Fruit fly (Drosophila melanogaster) whole organism, prepupa: ENCODE data around the gene syd.

Experiments
- CG10631 ChIP-seq: fragments of 200-800 bp; sonication (Bioruptor generic); optimal IDR thresholded peaks from 2 replicates; lab custom pipeline; 2016; ENCODE audit warnings: missing biosample characterization, missing genetic modification characterization
- CG10669 ChIP-seq: fragments of 200-800 bp; sonication (Bioruptor generic); optimal IDR thresholded peaks from 3 replicates; lab custom pipeline; 2018; ENCODE audit warnings: missing biosample characterization, mild to moderate bottlenecking, missing genetic modification characterization, moderate library complexity
- CG11294 ChIP-seq: fragments of 200-800 bp; sonication (Bioruptor generic); IDR thresholded peaks from 2 replicates; pipeline ENCODE4 v1.3.6; 2022; ENCODE audit warnings: missing biosample characterization, missing genetic modification characterization
- CG11902 ChIP-seq: fragments of 200-800 bp; sonication (Bioruptor generic); optimal IDR thresholded peaks from 3 replicates; lab custom pipeline; 2016; ENCODE audit warnings: missing biosample characterization, missing genetic modification characterization
- CG15336 ChIP-seq: fragments of 200-800 bp; sonication (Bioruptor generic); IDR thresholded peaks from 2 replicates; pipeline ENCODE4 v1.3.6; 2022; ENCODE audit warnings: missing biosample characterization, missing genetic modification characterization
- CG1621 ChIP-seq: fragments of 200-800 bp; sonication (Bioruptor generic); optimal IDR thresholded peaks from 3 replicates; lab custom pipeline; 2018; ENCODE audit warnings: missing biosample characterization, mild to moderate bottlenecking, missing genetic modification characterization
- CG32006 ChIP-seq: fragments of 200-800 bp; sonication (Bioruptor generic); optimal IDR thresholded peaks from 3 replicates; lab custom pipeline; 2017; ENCODE audit warnings: missing biosample characterization, mild to moderate bottlenecking, missing genetic modification characterization
- CG34406 ChIP-seq: fragments of 200-800 bp; sonication (Bioruptor generic); optimal IDR thresholded peaks from 3 replicates; lab custom pipeline; 2016; ENCODE audit warnings: missing biosample characterization, missing genetic modification characterization
- CG3919 ChIP-seq: fragments of 200-800 bp; sonication (Bioruptor generic); optimal IDR thresholded peaks from 3 replicates; lab custom pipeline; 2016; ENCODE audit warnings: missing biosample characterization, missing genetic modification characterization
- CG4318 ChIP-seq: fragments of 200-800 bp; sonication (Bioruptor generic); optimal IDR thresholded peaks from 3 replicates; lab custom pipeline; 2017; ENCODE audit warnings: missing biosample characterization, mild to moderate bottlenecking, missing genetic modification characterization
- CG6163 ChIP-seq: fragments of 200-800 bp; sonication (Bioruptor generic); IDR thresholded peaks from 3 replicates; pipeline ENCODE4 v1.3.6; 2022; ENCODE audit warnings: missing biosample characterization, missing genetic modification characterization
- CG6276 ChIP-seq: fragments of 200-800 bp; sonication (Bioruptor generic); optimal IDR thresholded peaks from 2 replicates; lab custom pipeline; 2017; ENCODE audit warnings: missing biosample characterization, mild to moderate bottlenecking, missing genetic modification characterization
- CG6808 ChIP-seq: fragments of 200-800 bp; sonication (Bioruptor generic); optimal IDR thresholded peaks from 3 replicates; lab custom pipeline; 2017; ENCODE audit warnings: missing biosample characterization, missing genetic modification characterization, mild to moderate bottlenecking, moderate library complexity, missing genetic modification reagents
- CG7368 ChIP-seq: fragments of 200-800 bp; sonication (Bioruptor generic); optimal IDR thresholded peaks from 3 replicates; lab custom pipeline; 2016; ENCODE audit warnings: missing biosample characterization, missing genetic modification characterization
- CG8119 ChIP-seq: fragments of 200-800 bp; sonication (Bioruptor generic); IDR thresholded peaks from 3 replicates; pipeline ENCODE4 v1.3.6; 2022; ENCODE audit warnings: missing biosample characterization, missing genetic modification characterization
- CG8319 ChIP-seq: fragments of 200-800 bp; sonication (Bioruptor generic); optimal IDR thresholded peaks from 3 replicates; lab custom pipeline; 2016; ENCODE audit warnings: missing biosample characterization, missing genetic modification characterization
- CG8632 ChIP-seq: fragments of 200-800 bp; sonication (Bioruptor generic); optimal IDR thresholded peaks from 3 replicates; lab custom pipeline; 2016; ENCODE audit warnings: missing biosample characterization, missing genetic modification characterization
- CG9139 ChIP-seq: fragments of 200-800 bp; sonication (Bioruptor generic); optimal IDR thresholded peaks from 3 replicates; lab custom pipeline; 2017; ENCODE audit warnings: missing biosample characterization, mild to moderate bottlenecking, missing genetic modification characterization
- Eip75B ChIP-seq: fragments of 200-800 bp; sonication (Bioruptor generic); optimal IDR thresholded peaks from 3 replicates; lab custom pipeline; 2016; ENCODE audit warnings: missing biosample characterization, missing genetic modification characterization
- Eip78C ChIP-seq: fragments of 200-800 bp; sonication (Bioruptor generic); peaks from one replicate; lab custom pipeline; 2016; ENCODE audit warnings: missing biosample characterization, missing genetic modification characterization
- Eip93F ChIP-seq: fragments of 200-800 bp; sonication (Bioruptor generic); optimal IDR thresholded peaks from 2 replicates; lab custom pipeline; 2016; ENCODE audit warnings: missing biosample characterization, mild to moderate bottlenecking, missing genetic modification characterization
- Ets21C ChIP-seq: fragments of 200-800 bp; sonication (Bioruptor generic); optimal IDR thresholded peaks from 3 replicates; lab custom pipeline; 2016; ENCODE audit warnings: missing biosample characterization, missing genetic modification characterization
- Ets96B ChIP-seq: fragments of 200-800 bp; optimal IDR thresholded peaks from 2 replicates; lab custom pipeline; 2019; ENCODE audit warnings: missing biosample characterization, mild to moderate bottlenecking, missing genetic modification characterization, moderate library complexity
- Gug ChIP-seq: fragments of 200-800 bp; sonication (Bioruptor generic); IDR thresholded peaks from 2 replicates; pipeline ENCODE4 v1.3.6; 2022; ENCODE audit warnings: missing biosample characterization, missing genetic modification characterization
- Hr39 ChIP-seq: fragments of 200-800 bp; sonication (Bioruptor generic); optimal IDR thresholded peaks from 2 replicates; lab custom pipeline; 2016; ENCODE audit warnings: missing biosample characterization, missing genetic modification characterization
- Hr4 ChIP-seq: fragments of 200-800 bp; sonication (Bioruptor generic); optimal IDR thresholded peaks from 3 replicates; lab custom pipeline; 2016; ENCODE audit warnings: missing biosample characterization, missing genetic modification characterization
- Lpt ChIP-seq: fragments of 200-800 bp; sonication (Bioruptor generic); optimal IDR thresholded peaks from 3 replicates; lab custom pipeline; 2016; ENCODE audit warnings: missing biosample characterization, missing genetic modification characterization
- Met ChIP-seq: fragments of 200-800 bp; sonication (Bioruptor generic); optimal IDR thresholded peaks from 3 replicates; lab custom pipeline; 2016; ENCODE audit warnings: missing biosample characterization, missing genetic modification characterization
- Sox102F ChIP-seq: fragments of 200-800 bp; sonication (Bioruptor generic); optimal IDR thresholded peaks from 2 replicates; lab custom pipeline; 2016; ENCODE audit warnings: missing biosample characterization, mild to moderate bottlenecking, missing genetic modification characterization
- Sox15 ChIP-seq: fragments of 200-800 bp; sonication (Bioruptor generic); optimal IDR thresholded peaks from 3 replicates; lab custom pipeline; 2016; ENCODE audit warnings: missing biosample characterization, missing genetic modification characterization
- achi ChIP-seq: fragments of 200-800 bp; sonication (Bioruptor generic); optimal IDR thresholded peaks from 3 replicates; lab custom pipeline; 2016; ENCODE audit warnings: missing biosample characterization, missing genetic modification characterization
- cyc ChIP-seq: fragments of 200-800 bp; sonication (Bioruptor generic); optimal IDR thresholded peaks from 3 replicates; lab custom pipeline; 2016; ENCODE audit warnings: missing biosample characterization, missing genetic modification characterization
- dac ChIP-seq: fragments of 200-800 bp; sonication (Bioruptor generic); optimal IDR thresholded peaks from 2 replicates; lab custom pipeline; 2017; ENCODE audit warnings: missing biosample characterization, mild to moderate bottlenecking, missing genetic modification characterization
- eg ChIP-seq: fragments of 200-800 bp; sonication (Bioruptor generic); IDR thresholded peaks from 3 replicates; pipeline ENCODE4 v1.3.6; 2022; ENCODE audit warnings: missing biosample characterization, missing genetic modification characterization
- esn ChIP-seq: fragments of 200-800 bp; sonication (Bioruptor generic); optimal IDR thresholded peaks from 2 replicates; lab custom pipeline; 2016; ENCODE audit warnings: missing biosample characterization, mild to moderate bottlenecking, missing genetic modification characterization, moderate library complexity
- fd59A ChIP-seq: fragments of 200-800 bp; sonication (Bioruptor generic); optimal IDR thresholded peaks from 2 replicates; lab custom pipeline; 2017; ENCODE audit warnings: missing biosample characterization, mild to moderate bottlenecking, missing genetic modification characterization, missing genetic modification reagents
- fd85E ChIP-seq: fragments of 200-800 bp; sonication (Bioruptor generic); optimal IDR thresholded peaks from 3 replicates; lab custom pipeline; 2016; ENCODE audit warnings: missing biosample characterization, missing genetic modification characterization
- fkh ChIP-seq: fragments of 200-800 bp; sonication (Bioruptor generic); optimal IDR thresholded peaks from 3 replicates; lab custom pipeline; 2017; ENCODE audit warnings: missing biosample characterization, mild to moderate bottlenecking, missing genetic modification characterization, moderate library complexity
- net ChIP-seq: fragments of 200-800 bp; sonication (Bioruptor generic); optimal IDR thresholded peaks from 3 replicates; lab custom pipeline; 2016; ENCODE audit warnings: missing biosample characterization, missing genetic modification characterization
- pdm3 ChIP-seq: fragments of 200-800 bp; sonication (Bioruptor generic); optimal IDR thresholded peaks from 3 replicates; lab custom pipeline; 2016; ENCODE audit warnings: missing biosample characterization, missing genetic modification characterization
- spab ChIP-seq: fragments of 200-800 bp; sonication (Bioruptor generic); optimal IDR thresholded peaks from 2 replicates; lab custom pipeline; 2017; ENCODE audit warnings: missing biosample characterization, mild to moderate bottlenecking, missing genetic modification characterization, missing genetic modification reagents
- ss ChIP-seq, 2 experiments: fragments of 200-800 bp; sonication (Bioruptor generic); optimal IDR thresholded peaks; 2 replicates in 1 of 2; 3 replicates in 1 of 2; lab custom pipeline; 2017 to 2018; ENCODE audit warnings: mild to moderate bottlenecking in 2 of 2, missing biosample characterization in 2 of 2, missing genetic modification characterization in 2 of 2, moderate library complexity in 1 of 2
- svp ChIP-seq: fragments of 200-800 bp; sonication (Bioruptor generic); peaks from one replicate; lab custom pipeline; 2016; ENCODE audit warnings: missing biosample characterization, missing genetic modification characterization

Gene syd

DNA sequence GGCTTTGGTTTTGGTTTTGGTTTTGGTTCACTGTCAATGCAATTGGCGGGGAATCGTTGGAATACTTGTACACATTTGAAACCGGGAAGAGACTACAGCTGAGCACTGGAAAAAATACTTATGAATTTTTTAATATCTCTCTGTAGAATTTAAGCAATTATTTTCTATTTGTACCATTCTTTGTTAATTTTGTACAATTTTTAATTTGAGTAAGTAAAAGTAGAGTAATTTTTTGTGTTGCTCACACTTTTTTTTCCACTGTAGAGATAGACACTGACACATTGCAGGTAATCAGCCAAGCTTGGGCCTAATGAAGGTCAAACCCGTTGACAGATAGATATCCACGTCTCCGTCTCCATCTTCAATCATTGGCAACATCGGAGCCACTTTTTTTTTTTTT, 52.6 kb downstream of the syd start:
- no peak for TF ChIP-seq CG8319
- no peak for TF ChIP-seq Eip93F (GFP tag; lab: Kevin White, UChicago)
- peak; percentile 15 for TF ChIP-seq CG10631 (GFP tag; lab: Kevin White, UChicago)
- TF ChIP-seq Lpt (GFP tag; lab: Kevin White, UChicago): no peak
- TF ChIP-seq esn (GFP tag; lab: Kevin White, UChicago): peak; percentile 15
- no peak for TF ChIP-seq CG3919 (GFP tag; lab: Kevin White, UChicago)
- no peak for TF ChIP-seq fd85E (GFP tag; lab: Kevin White, UChicago)
- no peak for TF ChIP-seq Hr39
- no peak for TF ChIP-seq fd59A (GFP tag; lab: Kevin White, UChicago)
- TF ChIP-seq pdm3 (GFP tag; lab: Kevin White, UChicago): no peak
- TF ChIP-seq CG6808: no peak
- TF ChIP-seq CG1621 (tag; lab: Kevin White, UChicago): no peak
- no peak for TF ChIP-seq Sox15 (GFP tag; lab: Kevin White, UChicago)
- TF ChIP-seq CG11294 (GFP tag; lab: Robert Waterston, UW): no peak
- no peak for TF ChIP-seq Ets21C (GFP tag; lab: Kevin White, UChicago)
- peak; percentile 37; the same call in 1 of the 2 replicates for TF ChIP-seq Gug (GFP tag; lab: Robert Waterston, UW)
- TF ChIP-seq CG6276 (GFP tag; lab: Kevin White, UChicago): no peak
- TF ChIP-seq spab (GFP tag; lab: Kevin White, UChicago): no peak
- TF ChIP-seq net (GFP tag; lab: Kevin White, UChicago): no peak
- TF ChIP-seq Eip75B (GFP tag; lab: Kevin White, UChicago): no peak
- TF ChIP-seq CG8119: peak; percentile 62; the same call in 2 of the 3 replicates
- TF ChIP-seq cyc: no peak
- peak; percentile 26 for TF ChIP-seq CG32006 (GFP tag; lab: Kevin White, UChicago)
- peak; percentile 45 for TF ChIP-seq Hr4 (GFP tag; lab: Kevin White, UChicago)
- no peak for TF ChIP-seq CG9139
- TF ChIP-seq Eip78C: peak; percentile 67
- TF ChIP-seq CG6163 (GFP tag; lab: Robert Waterston, UW): peak; percentile 26; the same call in 1 of the 3 replicates
- TF ChIP-seq eg (GFP tag; lab: Robert Waterston, UW): peak; percentile 41; the same call in 1 of the 3 replicates
- TF ChIP-seq Met (GFP tag; lab: Kevin White, UChicago): no peak
- peak; percentile 62 for TF ChIP-seq CG15336 (GFP tag; lab: Robert Waterston, UW)
- no peak for TF ChIP-seq CG11902
- TF ChIP-seq Ets96B: no peak
- no peak for TF ChIP-seq dac (GFP tag; lab: Kevin White, UChicago)
- no peak for TF ChIP-seq achi
- no peak for TF ChIP-seq CG4318 (GFP tag; lab: Kevin White, UChicago)
- no peak for TF ChIP-seq CG8632 (GFP tag; lab: Kevin White, UChicago)

DNA sequence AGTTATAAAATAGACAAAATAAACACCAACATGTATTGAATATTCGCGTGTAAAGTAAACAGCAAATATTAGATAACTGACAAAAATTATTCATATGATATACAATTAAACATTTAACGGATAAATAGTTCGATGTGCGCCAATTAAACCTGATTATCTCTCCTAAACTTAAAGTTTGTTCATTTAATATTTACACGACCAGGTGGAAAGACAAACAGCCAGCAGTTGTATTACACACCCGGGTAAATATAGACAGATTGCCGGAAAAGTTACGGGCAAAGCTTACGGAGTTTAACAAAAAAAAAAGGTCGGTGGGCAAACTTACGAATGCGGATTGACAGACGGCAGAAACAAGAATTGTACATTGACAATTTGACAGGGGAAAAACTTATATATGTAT, 53.8 kb downstream of the syd start:
- TF ChIP-seq Sox15 (GFP tag; lab: Kevin White, UChicago) (no peak), svp (GFP tag; lab: Kevin White, UChicago) (peak; percentile 15), achi (peak; percentile 33), CG10631 (GFP tag; lab: Kevin White, UChicago) (peak; percentile 22), CG34406 (GFP tag; lab: Kevin White, UChicago) (peak; percentile 31), CG7368 (GFP tag; lab: Kevin White, UChicago) (no peak), Sox102F (GFP tag; lab: Kevin White, UChicago) (no peak), Hr4 (GFP tag; lab: Kevin White, UChicago) (no peak), CG8632 (GFP tag; lab: Kevin White, UChicago) (peak; percentile 20), CG1621 (tag; lab: Kevin White, UChicago) (peak; percentile 8), ss (GFP tag; optimal IDR thresholded peaks at IDR 0.05; lab: Kevin White, UChicago) (no peak), fkh (GFP tag; lab: Kevin White, UChicago) (peak; percentile 83), CG10669 (no peak)
